Worm (Caenorhabditis elegans) whole organism, L1 larva: ENCODE data around the gene sru-35.

Experiments
- mep-1 ChIP-seq: fragments of 150-350 bp; optimal IDR thresholded peaks from 2 replicates; lab custom pipeline; 2014; ENCODE audit warnings: missing biosample characterization, missing genetic modification characterization
- nhr-237 ChIP-seq: fragments of 150-350 bp; optimal IDR thresholded peaks from 2 replicates; lab custom pipeline; 2014; ENCODE audit warnings: missing biosample characterization, missing genetic modification characterization
- zag-1 ChIP-seq: fragments of 150-350 bp; optimal IDR thresholded peaks from 2 replicates; lab custom pipeline; 2014; ENCODE audit warnings: missing biosample characterization, missing genetic modification characterization

- TF ChIP-seq zag-1 (tag; lab: Kevin White, UChicago) (no peak), mep-1 (no peak), nhr-237 (tag; lab: Kevin White, UChicago) (no peak)
Observed at ce11 chrIV:8827500-8827899, 37.5 kb upstream of the sru-35 start, which contains the start of gene T28C6.7.
